Fruit fly (Drosophila melanogaster) whole organism, embryonic: ENCODE results near the gene CG2124.

Experiments
- Atf-2 ChIP-seq: fragments of 200-800 bp; sonication (Bioruptor generic); optimal IDR thresholded peaks from 2 replicates; lab custom pipeline; 2016; ENCODE audit warnings: missing biosample characterization, missing genetic modification characterization
- CG11247 ChIP-seq: fragments of 200-800 bp; sonication (Bioruptor generic); IDR thresholded peaks from 2 replicates; pipeline ENCODE4 v1.3.6; 2022; ENCODE audit warnings: missing biosample characterization, missing genetic modification characterization
- CG12299 ChIP-seq: fragments of 200-800 bp; sonication (Bioruptor generic); optimal IDR thresholded peaks from 2 replicates; lab custom pipeline; 2018; ENCODE audit warnings: missing biosample characterization, mild to moderate bottlenecking, missing genetic modification characterization
- CG1233 ChIP-seq: fragments of 200-800 bp; sonication (Bioruptor generic); optimal IDR thresholded peaks from 4 replicates; lab custom pipeline; 2018; ENCODE audit warnings: missing biosample characterization, mild to moderate bottlenecking, missing genetic modification characterization
- CG13123 ChIP-seq: fragments of 200-800 bp; sonication (Bioruptor generic); optimal IDR thresholded peaks from 2 replicates; lab custom pipeline; 2016; ENCODE audit warnings: missing biosample characterization, missing genetic modification characterization
- CG1603 ChIP-seq: fragments of 200-800 bp; sonication (Bioruptor generic); optimal IDR thresholded peaks from 2 replicates; lab custom pipeline; 2019; ENCODE audit warnings: missing biosample characterization, mild to moderate bottlenecking, missing genetic modification characterization, moderate library complexity
- CG16815 ChIP-seq: fragments of 200-800 bp; sonication (Bioruptor generic); optimal IDR thresholded peaks from 3 replicates; lab custom pipeline; 2017; ENCODE audit warnings: missing biosample characterization, mild to moderate bottlenecking, missing genetic modification characterization
- CG17186 ChIP-seq: fragments of 200-800 bp; sonication (Bioruptor generic); optimal IDR thresholded peaks from 3 replicates; lab custom pipeline; 2017; ENCODE audit warnings: missing biosample characterization, missing genetic modification reagents, missing genetic modification characterization
- CG17328 ChIP-seq: fragments of 200-800 bp; sonication (Bioruptor generic); IDR thresholded peaks from 2 replicates; pipeline ENCODE4 v1.3.6; 2022; ENCODE audit warnings: missing biosample characterization, missing genetic modification characterization
- CG17361 ChIP-seq: fragments of 200-800 bp; sonication (Bioruptor generic); IDR thresholded peaks from 3 replicates; pipeline ENCODE4 v1.3.6; 2022; ENCODE audit warnings: missing biosample characterization, missing genetic modification characterization
- CG1792 ChIP-seq: fragments of 200-800 bp; sonication (Bioruptor generic); optimal IDR thresholded peaks from 2 replicates; lab custom pipeline; 2016; ENCODE audit warnings: missing biosample characterization, missing genetic modification characterization
- CG30020 ChIP-seq: fragments of 200-800 bp; optimal IDR thresholded peaks from 2 replicates; lab custom pipeline; 2019; ENCODE audit warnings: missing biosample characterization, mild to moderate bottlenecking, missing genetic modification characterization, moderate library complexity
- CG31224 ChIP-seq: fragments of 200-800 bp; sonication (Bioruptor generic); IDR thresholded peaks from 2 replicates; pipeline ENCODE4 v1.3.6; 2022; ENCODE audit warnings: missing biosample characterization, missing genetic modification characterization
- CG32767 ChIP-seq: fragments of 200-800 bp; sonication (Bioruptor generic); IDR thresholded peaks from 2 replicates; pipeline ENCODE4 v1.3.6; 2022; ENCODE audit warnings: missing biosample characterization, missing genetic modification characterization
- CG4360 ChIP-seq: fragments of 200-800 bp; sonication (Bioruptor generic); IDR thresholded peaks from 2 replicates; pipeline ENCODE4 v1.3.6; 2022; ENCODE audit warnings: missing biosample characterization, missing genetic modification characterization
- CG6765 ChIP-seq: fragments of 200-800 bp; sonication (Bioruptor generic); optimal IDR thresholded peaks from 3 replicates; lab custom pipeline; 2017; ENCODE audit warnings: missing biosample characterization, mild to moderate bottlenecking, missing genetic modification characterization
- CG8290 ChIP-seq, 3 experiments: fragments of 200-800 bp; sonication (Bioruptor generic); optimal IDR thresholded peaks; 2 replicates each; lab custom pipeline; 2016 to 2019; ENCODE audit warnings: missing biosample characterization in 3 of 3, missing genetic modification characterization in 3 of 3, mild to moderate bottlenecking in 2 of 3, moderate library complexity in 1 of 3
- Elba2 ChIP-seq: fragments of 200-800 bp; sonication (Bioruptor generic); optimal IDR thresholded peaks from 3 replicates; lab custom pipeline; 2016; ENCODE audit warnings: missing biosample characterization, missing genetic modification characterization
- GATAe ChIP-seq: fragments of 200-800 bp; sonication (Bioruptor generic); conservative IDR thresholded peaks from 2 replicates; pipeline ENCODE4 v1.3.6; 2022; ENCODE audit warnings: missing biosample characterization, missing genetic modification characterization
- Gsc ChIP-seq: fragments of 200-800 bp; sonication (Bioruptor generic); IDR thresholded peaks from 2 replicates; pipeline ENCODE4 v1.3.6; 2022; ENCODE audit warnings: missing biosample characterization, missing genetic modification characterization
- HmgD ChIP-seq: fragments of 200-800 bp; sonication (Bioruptor generic); optimal IDR thresholded peaks from 3 replicates; lab custom pipeline; 2016; ENCODE audit warnings: missing biosample characterization, missing genetic modification characterization
- HmgZ ChIP-seq: fragments of 200-800 bp; sonication (Bioruptor generic); optimal IDR thresholded peaks from 2 replicates; lab custom pipeline; 2018; ENCODE audit warnings: missing biosample characterization, mild to moderate bottlenecking, missing genetic modification characterization
- Hr39 ChIP-seq: fragments of >200 bp; optimal IDR thresholded peaks from 2 replicates; lab custom pipeline; 2017
- Hr51 ChIP-seq, 2 experiments: fragments of 200-800 bp; sonication (Bioruptor generic); optimal IDR thresholded peaks; 2 replicates in 1 of 2; 3 replicates in 1 of 2; lab custom pipeline; 2016 to 2018; ENCODE audit warnings: missing biosample characterization in 2 of 2, missing genetic modification characterization in 2 of 2, mild to moderate bottlenecking in 1 of 2, moderate library complexity in 1 of 2
- NK7.1 ChIP-seq: fragments of 200-800 bp; sonication (Bioruptor generic); optimal IDR thresholded peaks from 3 replicates; lab custom pipeline; 2016; ENCODE audit warnings: missing biosample characterization, missing genetic modification characterization
- Optix ChIP-seq: fragments of 200-800 bp; sonication (Bioruptor generic); IDR thresholded peaks from 3 replicates; pipeline ENCODE4 v1.3.6; 2022; ENCODE audit warnings: missing biosample characterization, missing genetic modification characterization
- Six4 ChIP-seq: fragments of 200-800 bp; sonication (Bioruptor generic); optimal IDR thresholded peaks from 2 replicates; lab custom pipeline; 2016; ENCODE audit warnings: missing biosample characterization, missing genetic modification characterization
- Sry-δ ChIP-seq: fragments of 200-800 bp; sonication (Bioruptor generic); optimal IDR thresholded peaks from 2 replicates; lab custom pipeline; 2016; ENCODE audit warnings: missing biosample characterization, missing genetic modification characterization
- Trl ChIP-seq, 3 experiments: fragments of >200 bp in 2 of 3; fragments of 200-800 bp in 1 of 3; sonication (Bioruptor generic) in 1 of 3; optimal IDR thresholded peaks; 2 replicates in 1 of 3; 3 replicates in 2 of 3; lab custom pipeline; 2016 to 2017; ENCODE audit warnings: missing biosample characterization in 1 of 3, missing genetic modification characterization in 1 of 3
- Xbp1 ChIP-seq: fragments of 200-800 bp; sonication (Bioruptor generic); optimal IDR thresholded peaks from 3 replicates; lab custom pipeline; 2016; ENCODE audit warnings: missing biosample characterization, mild to moderate bottlenecking, missing genetic modification characterization
- Xrp1 ChIP-seq: fragments of 200-800 bp; sonication (Bioruptor generic); IDR thresholded peaks from 2 replicates; pipeline ENCODE4 v1.3.6; 2022; ENCODE audit warnings: missing biosample characterization, missing genetic modification characterization
- al ChIP-seq: fragments of 200-800 bp; sonication (Bioruptor generic); IDR thresholded peaks from 2 replicates; pipeline ENCODE4 v1.3.6; 2022; ENCODE audit warnings: missing biosample characterization, missing genetic modification characterization
- amos ChIP-seq: fragments of 200-800 bp; sonication (Bioruptor generic); IDR thresholded peaks from 2 replicates; pipeline ENCODE4 v1.3.6; 2022; ENCODE audit warnings: missing biosample characterization, missing genetic modification characterization; ENCODE audit not compliant: partially characterized antibody
- ase ChIP-seq: fragments of 200-800 bp; sonication (Bioruptor generic); IDR thresholded peaks from 3 replicates; pipeline ENCODE4 v1.3.6; 2022; ENCODE audit warnings: missing biosample characterization, missing genetic modification characterization
- cas ChIP-seq: fragments of 200-800 bp; sonication (Bioruptor generic); IDR thresholded peaks from 2 replicates; pipeline ENCODE4 v1.3.6; 2022; ENCODE audit warnings: missing biosample characterization, missing genetic modification characterization
- caup ChIP-seq: fragments of 200-800 bp; sonication (Bioruptor generic); optimal IDR thresholded peaks from 3 replicates; lab custom pipeline; 2017; ENCODE audit warnings: missing biosample characterization, mild to moderate bottlenecking, missing genetic modification characterization, moderate library complexity; ENCODE audit not compliant: severe bottlenecking
- cg ChIP-seq: fragments of 200-800 bp; sonication (Bioruptor generic); optimal IDR thresholded peaks from 3 replicates; lab custom pipeline; 2019; ENCODE audit warnings: missing biosample characterization, mild to moderate bottlenecking, missing genetic modification characterization, moderate library complexity
- exex ChIP-seq: fragments of 200-800 bp; sonication (Bioruptor generic); optimal IDR thresholded peaks from 4 replicates; lab custom pipeline; 2018; ENCODE audit warnings: missing biosample characterization, mild to moderate bottlenecking, missing genetic modification characterization, moderate library complexity
- gsb-n ChIP-seq: fragments of 200-800 bp; sonication (Bioruptor generic); optimal IDR thresholded peaks from 3 replicates; lab custom pipeline; 2018; ENCODE audit warnings: missing biosample characterization, mild to moderate bottlenecking, missing genetic modification characterization
- hbn ChIP-seq: fragments of 200-800 bp; sonication (Bioruptor generic); IDR thresholded peaks from 2 replicates; pipeline ENCODE4 v1.3.6; 2022; ENCODE audit warnings: missing biosample characterization, missing genetic modification characterization; ENCODE audit not compliant: partially characterized antibody
- jigr1 ChIP-seq: fragments of 200-800 bp; sonication (Bioruptor generic); IDR thresholded peaks from 3 replicates; pipeline ENCODE4 v1.3.6; 2022; ENCODE audit warnings: missing biosample characterization, missing genetic modification characterization
- klu ChIP-seq: fragments of 200-800 bp; sonication (Bioruptor generic); IDR thresholded peaks from 2 replicates; pipeline ENCODE4 v1.3.6; 2022; ENCODE audit warnings: missing biosample characterization, missing genetic modification characterization
- kni ChIP-seq: fragments of 200-800 bp; sonication (Bioruptor generic); optimal IDR thresholded peaks from 3 replicates; lab custom pipeline; 2017; ENCODE audit warnings: mild to moderate bottlenecking, missing biosample characterization, missing genetic modification reagents, missing genetic modification characterization
- lov ChIP-seq, 2 experiments: fragments of 200-800 bp in 1 of 2; fragments of >200 bp in 1 of 2; sonication (Bioruptor generic) in 1 of 2; IDR thresholded peaks in 1 of 2; optimal IDR thresholded peaks in 1 of 2; 2 replicates in 1 of 2; 3 replicates in 1 of 2; pipeline versions ENCODE4 v1.3.6 to Lab custom; 2017 to 2022; ENCODE audit warnings: missing biosample characterization in 1 of 2, missing genetic modification characterization in 1 of 2
- mld ChIP-seq: fragments of 200-800 bp; sonication (Bioruptor generic); IDR thresholded peaks from 3 replicates; pipeline ENCODE4 v1.3.6; 2022; ENCODE audit warnings: missing biosample characterization, missing genetic modification characterization; ENCODE audit not compliant: partially characterized antibody
- odd ChIP-seq: fragments of 200-800 bp; sonication (Bioruptor generic); optimal IDR thresholded peaks from 2 replicates; lab custom pipeline; 2017; ENCODE audit warnings: missing biosample characterization, mild to moderate bottlenecking, missing genetic modification characterization
- ranshi ChIP-seq: fragments of 200-800 bp; sonication (Bioruptor generic); IDR thresholded peaks from 2 replicates; pipeline ENCODE4 v1.3.6; 2022; ENCODE audit warnings: missing biosample characterization, missing genetic modification characterization
- sr ChIP-seq: fragments of 200-800 bp; sonication (Bioruptor generic); IDR thresholded peaks from 3 replicates; pipeline ENCODE4 v1.3.6; 2022; ENCODE audit warnings: missing biosample characterization, missing genetic modification characterization
- stc ChIP-seq: fragments of 200-800 bp; sonication (Bioruptor generic); IDR thresholded peaks from 2 replicates; pipeline ENCODE4 v1.3.6; 2022; ENCODE audit warnings: missing biosample characterization, missing genetic modification characterization
- vvl ChIP-seq: fragments of 200-800 bp; sonication (Bioruptor generic); IDR thresholded peaks from 2 replicates; pipeline ENCODE4 v1.3.6; 2022; ENCODE audit warnings: missing biosample characterization, missing genetic modification characterization

CG2124 gene

dm6 chrX:10585158-10585634 lies 10.7 kb upstream of the CG2124 start, which contains the start of gene spri (continued):
- TF ChIP-seq amos (peak; percentile 12; the same call in 1 of the 2 replicates), Hr39 (lab: Kevin White, UChicago) (no peak), odd (GFP tag; lab: Kevin White, UChicago) (no peak), CG13123 (GFP tag; lab: Kevin White, UChicago) (no peak), CG17186 (GFP tag; lab: Kevin White, UChicago) (no peak), CG6765 (GFP tag; lab: Kevin White, UChicago) (no peak), Elba2 (GFP tag; lab: Kevin White, UChicago) (no peak), HmgD (GFP tag; lab: Kevin White, UChicago) (no peak), hbn (GFP tag; lab: Robert Waterston, UW) (no peak), vvl (GFP tag; lab: Robert Waterston, UW) (no peak), Xrp1 (GFP tag; lab: Robert Waterston, UW) (no peak), CG16815 (GFP tag; lab: Kevin White, UChicago) (no peak), gsb-n (tag; lab: Kevin White, UChicago) (no peak), CG1792 (GFP tag; lab: Kevin White, UChicago) (no peak), CG1603 (tag; lab: Kevin White, UChicago) (peak; percentile 36), NK7.1 (no peak), cas (GFP tag; lab: Robert Waterston, UW) (no peak), mld (GFP tag; lab: Robert Waterston, UW) (no peak), CG4360 (GFP tag; lab: Robert Waterston, UW) (peak; percentile 89), CG8290 (GFP tag; optimal IDR thresholded peaks at IDR 0.05; lab: Kevin White, UChicago) (no peak), CG8290 (tag; optimal IDR thresholded peaks at IDR 0.05; lab: Kevin White, UChicago) (peak in 1 of 2 experiments; percentile 47), Xbp1 (GFP tag; lab: Kevin White, UChicago) (no peak), Atf-2 (no peak), Sry-δ (GFP tag; lab: Kevin White, UChicago) (no peak), Hr51 (GFP tag; optimal IDR thresholded peaks at IDR 0.05; lab: Kevin White, UChicago) (peak in 1 of 2 experiments; percentile 33), CG1233 (GFP tag; lab: Kevin White, UChicago) (no peak), caup (GFP tag; lab: Kevin White, UChicago) (no peak), lov (optimal IDR thresholded peaks at IDR 0.05; lab: Kevin White, UChicago) (no peak), lov (GFP tag; IDR thresholded peaks at IDR 0.05; lab: Robert Waterston, UW) (no peak), Gsc (GFP tag; lab: Robert Waterston, UW) (no peak), GATAe (no peak), Trl (optimal IDR thresholded peaks at IDR 0.05; lab: Kevin White, UChicago) (no peak), Trl (GFP tag; optimal IDR thresholded peaks at IDR 0.05; lab: Kevin White, UChicago) (no peak), CG17361 (no peak), CG32767 (GFP tag; lab: Robert Waterston, UW) (no peak), sr (no peak), CG31224 (no peak), cg (GFP tag; lab: Kevin White, UChicago) (no peak), jigr1 (no peak), stc (GFP tag; lab: Robert Waterston, UW) (0 out of 2 replicates have a peak, but pooled peaks have one; percentile 21), CG12299 (tag; lab: Kevin White, UChicago) (no peak), Optix (GFP tag; lab: Robert Waterston, UW) (0 out of 3 replicates have a peak, but pooled peaks have one; percentile 18), Six4 (peak; percentile 4), HmgZ (tag; lab: Kevin White, UChicago) (peak; percentile 25), ranshi (GFP tag; lab: Robert Waterston, UW) (no peak), ase (GFP tag; lab: Robert Waterston, UW) (0 out of 3 replicates have a peak, but pooled peaks have one; percentile 45), al (GFP tag; lab: Robert Waterston, UW) (no peak), klu (GFP tag; lab: Robert Waterston, UW) (no peak), exex (tag; lab: Kevin White, UChicago) (peak; percentile 4), kni (GFP tag; lab: Kevin White, UChicago) (no peak), CG17328 (GFP tag; lab: Robert Waterston, UW) (0 out of 2 replicates have a peak, but pooled peaks have one; percentile 19), CG11247 (GFP tag; lab: Robert Waterston, UW) (no peak), CG30020 (tag; lab: Kevin White, UChicago) (no peak)
